Worm (Caenorhabditis elegans): ENCODE measurements around the gene M03B6.3.

DNA sequence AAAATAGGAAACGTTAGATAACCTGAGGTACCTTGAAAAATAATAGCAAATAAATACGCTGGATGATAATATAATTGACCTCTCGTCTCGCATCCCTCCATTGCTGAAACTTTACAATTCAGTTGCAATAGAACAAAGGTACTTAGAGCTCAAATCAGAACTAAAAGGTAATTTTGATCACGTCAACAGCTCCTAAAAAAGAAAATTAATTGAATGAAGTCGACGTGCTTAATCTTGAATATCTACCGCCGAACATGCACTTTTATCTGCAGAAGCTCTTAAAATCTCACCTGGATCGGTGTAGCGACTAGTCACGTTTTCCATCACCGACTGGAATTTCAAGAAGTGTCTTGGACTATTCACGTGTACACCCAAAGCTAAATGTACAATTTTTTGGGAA, 39.2 kb upstream of the M03B6.3 start, which contains the start of gene sra-39:
- TF ChIP-seq fkh-10 (GFP tag; optimal IDR thresholded peaks at IDR 0.05) (no peak), pqm-1 (tag; optimal IDR thresholded peaks at IDR 0.05) (no peak), fkh-6 (tag; optimal IDR thresholded peaks at IDR 0.05) (no peak), che-1 (tag; optimal IDR thresholded peaks at IDR 0.05) (no peak), ama-1 (optimal IDR thresholded peaks at IDR 0.05) (no peak), rnt-1 (tag; optimal IDR thresholded peaks at IDR 0.05) (no peak), elt-4 (tag; optimal IDR thresholded peaks at IDR 0.05) (no peak), ceh-24 (tag; optimal IDR thresholded peaks at IDR 0.05) (no peak), C38D4.7 (GFP tag; optimal IDR thresholded peaks at IDR 0.05) (no peak), ets-4 (tag; optimal IDR thresholded peaks at IDR 0.05) (no peak)

Data from whole organism, late embryonic.